Worm (Caenorhabditis elegans) whole organism, dauer: ENCODE measurements around the gene F22E5.20.
"Not testable (repeated sequence)": the region's sequence is repeated elsewhere in the genome, so short reads cannot be mapped to it uniquely, and the experiment has no call there.

Experiments
- unc-62 ChIP-seq: sonication (generic microtip); optimal IDR thresholded peaks from 2 replicates; lab custom pipeline; 2017; ENCODE audit warnings: missing biosample characterization, missing genetic modification reagents, missing genetic modification characterization

The F22E5.20 gene

ce11 chrII:2673534-2673933 is at the start of gene F22E5.20, which contains the start of gene F22E5.1:
Gene F22E5.20, minus strand, starts transcription at chrII:2673634.
Gene F22E5.1, plus strand, starts transcription at chrII:2673775.
- not testable (repeated sequence) for TF ChIP-seq unc-62 (GFP tag; lab: Kevin White, UChicago)

- TF ChIP-seq unc-62 (GFP tag; lab: Kevin White, UChicago): no peak
These were observed 48.6 kb upstream of the F22E5.20 start for ce11 chrII:2721992-2722391.

- no peak for TF ChIP-seq unc-62 (GFP tag; lab: Kevin White, UChicago)
These were observed 45.8 kb upstream of the F22E5.20 start for ce11 chrII:2719212-2719611.

ce11 chrII:2717335-2717734 is 43.9 kb upstream of the F22E5.20 start, which contains the start of gene T05A8.3:
Gene T05A8.3, minus strand, starts transcription at chrII:2717435.
- TF ChIP-seq unc-62 (GFP tag; lab: Kevin White, UChicago): no peak

ce11 chrII:2710919-2711318 is 37.5 kb upstream of the F22E5.20 start, which contains the start of gene T05A8.2:
Gene T05A8.2, minus strand, starts transcription at chrII:2711019.
- no peak for TF ChIP-seq unc-62 (GFP tag; lab: Kevin White, UChicago)

- no peak for TF ChIP-seq unc-62 (GFP tag; lab: Kevin White, UChicago)
These were observed 36.5 kb upstream of the F22E5.20 start, which contains the start of gene T05A8.1 for ce11 chrII:2709942-2710341. Gene T05A8.1, minus strand, starts transcription at chrII:2710042.

ce11 chrII:2707872-2708271 is 34.4 kb upstream of the F22E5.20 start, which contains the start of gene Y47G7B.2:
Gene Y47G7B.2, minus strand, starts transcription at chrII:2708014.
- no peak for TF ChIP-seq unc-62 (GFP tag; lab: Kevin White, UChicago)

- TF ChIP-seq unc-62 (GFP tag; lab: Kevin White, UChicago): no peak
These were observed 31.8 kb upstream of the F22E5.20 start, which contains the start of gene srh-128 for ce11 chrII:2705200-2705599. Gene srh-128, minus strand, starts transcription at chrII:2705300.

- TF ChIP-seq unc-62 (GFP tag; lab: Kevin White, UChicago): no peak
These were observed 29.3 kb upstream of the F22E5.20 start, which contains the start of gene sri-60 for ce11 chrII:2702757-2703156. Gene sri-60, minus strand, starts transcription at chrII:2702857.

- no peak for TF ChIP-seq unc-62 (GFP tag; lab: Kevin White, UChicago)
These were observed 26.8 kb upstream of the F22E5.20 start, which contains the start of gene sri-61 for ce11 chrII:2700229-2700628. Gene sri-61, minus strand, starts transcription at chrII:2700329.

ce11 chrII:2698378-2698777 is 24.9 kb upstream of the F22E5.20 start, which contains the start of gene sri-62:
Gene sri-62, minus strand, starts transcription at chrII:2698478.
- no peak for TF ChIP-seq unc-62 (GFP tag; lab: Kevin White, UChicago)

ce11 chrII:2695079-2695478 is 21.6 kb upstream of the F22E5.20 start:
- no peak for TF ChIP-seq unc-62 (GFP tag; lab: Kevin White, UChicago)

- no peak for TF ChIP-seq unc-62 (GFP tag; lab: Kevin White, UChicago)
These were observed 19.0 kb upstream of the F22E5.20 start, which contains the start of gene set-11 for ce11 chrII:2692476-2692875. Gene set-11, minus strand, starts transcription at chrII:2692576.

ce11 chrII:2690080-2690479 is 16.6 kb upstream of the F22E5.20 start, which contains the start of gene nspf-3:
Gene nspf-3, minus strand, starts transcription at chrII:2690180.
- TF ChIP-seq unc-62 (GFP tag; lab: Kevin White, UChicago): no peak

ce11 chrII:2688616-2689015 is 15.2 kb upstream of the F22E5.20 start, which contains the start of gene nspf-2:
Gene nspf-2, plus strand, starts transcription at chrII:2688916.
- TF ChIP-seq unc-62 (GFP tag; lab: Kevin White, UChicago): not testable (repeated sequence)

ce11 chrII:2686985-2687675 is 13.7 kb upstream of the F22E5.20 start, which contains the start of the genes sup-9 and nspf-1:
Gene sup-9, minus strand, starts transcription at chrII:2687027.
Gene nspf-1, plus strand, starts transcription at chrII:2687625.
- TF ChIP-seq unc-62 (GFP tag; lab: Kevin White, UChicago): no peak
